Worm (Caenorhabditis elegans) whole organism, L2 larva: ENCODE data around the gene selt-1.1.

ENCODE experiments used
- ama-1 ChIP-seq: fragments of 150-350 bp; optimal IDR thresholded peaks from 2 replicates; lab custom pipeline; 2018; ENCODE audit warnings: inconsistent platforms
- blmp-1 ChIP-seq: sonication (generic microtip); optimal IDR thresholded peaks from 2 replicates; lab custom pipeline; 2017; ENCODE audit warnings: missing genetic modification characterization, mild to moderate bottlenecking, missing compliant biosample characterization, antibody characterized with exemption, moderate library complexity; ENCODE audit not compliant: insufficient read depth
- dmd-4 ChIP-seq: sonication (generic microtip); optimal IDR thresholded peaks from 2 replicates; lab custom pipeline; 2017; ENCODE audit warnings: missing biosample characterization, missing genetic modification characterization
- egl-27 ChIP-seq: sonication (generic microtip); optimal IDR thresholded peaks from 3 replicates; lab custom pipeline; 2017; ENCODE audit warnings: missing biosample characterization, missing genetic modification reagents, missing genetic modification characterization
- fos-1 ChIP-seq: fragments of 150-350 bp; optimal IDR thresholded peaks from 2 replicates; lab custom pipeline; 2014; ENCODE audit warnings: missing biosample characterization, missing genetic modification characterization
- lin-13 ChIP-seq: fragments of 150-350 bp; optimal IDR thresholded peaks from 2 replicates; lab custom pipeline; 2014; ENCODE audit warnings: missing biosample characterization, missing genetic modification reagents, missing genetic modification characterization
- snpc-4 ChIP-seq: fragments of 150-350 bp; optimal IDR thresholded peaks from 2 replicates; lab custom pipeline; 2014; ENCODE audit warnings: missing biosample characterization, missing genetic modification characterization
- unc-39 ChIP-seq: fragments of 150-350 bp; optimal IDR thresholded peaks from 2 replicates; lab custom pipeline; 2014; ENCODE audit warnings: missing biosample characterization, missing genetic modification characterization
- unc-62 ChIP-seq: fragments of 150-350 bp; optimal IDR thresholded peaks from 2 replicates; lab custom pipeline; 2014; ENCODE audit warnings: missing biosample characterization, missing genetic modification reagents, missing genetic modification characterization
- ztf-11 ChIP-seq: sonication (generic microtip); optimal IDR thresholded peaks from 2 replicates; lab custom pipeline; 2017; ENCODE audit warnings: missing biosample characterization, missing genetic modification characterization

DNA sequence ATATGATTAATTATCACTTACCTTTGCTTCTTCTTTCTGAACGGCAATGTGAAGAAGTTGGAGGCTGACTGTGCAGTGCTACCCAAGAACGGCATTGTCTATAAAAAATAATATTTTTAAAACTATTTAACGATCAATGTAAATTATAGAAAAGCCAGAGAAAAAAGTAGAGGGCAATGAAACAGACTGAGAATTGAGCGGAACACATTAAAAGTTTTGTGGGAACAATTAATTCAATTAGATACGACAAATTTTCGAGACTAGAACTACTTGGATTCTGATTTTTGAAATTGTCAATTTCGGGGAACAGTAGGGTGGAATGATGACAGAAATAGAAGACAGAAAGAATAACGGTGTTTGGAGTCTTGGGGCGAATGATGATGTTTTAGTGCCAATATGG, 45.3 kb upstream of the selt-1.1 start, which contains the start of gene F52D10.2:
- no peak for TF ChIP-seq egl-27 (tag; lab: Kevin White, UChicago)
- TF ChIP-seq snpc-4 (tag; lab: Kevin White, UChicago): no peak
- no peak for TF ChIP-seq unc-39
- TF ChIP-seq fos-1 (tag; lab: Kevin White, UChicago): no peak
- TF ChIP-seq blmp-1 (tag; lab: Kevin White, UChicago): no peak
- TF ChIP-seq ama-1 (lab: Kevin White, UChicago): no peak
- TF ChIP-seq lin-13 (GFP tag; lab: Kevin White, UChicago): no peak
- no peak for TF ChIP-seq dmd-4 (tag; lab: Kevin White, UChicago)
- TF ChIP-seq unc-62 (GFP tag; lab: Kevin White, UChicago): no peak
- TF ChIP-seq ztf-11 (tag; lab: Kevin White, UChicago): no peak
